Worm (Caenorhabditis elegans) whole organism, L4/young adult: ENCODE measurements around the gene ram-2.

Experiments
- W03F9.2 ChIP-seq: fragments of 150-350 bp; optimal IDR thresholded peaks from 2 replicates; lab custom pipeline; 2014; ENCODE audit warnings: missing biosample characterization, missing genetic modification characterization
- him-1 ChIP-seq: sonication (generic microtip); optimal IDR thresholded peaks from 2 replicates; lab custom pipeline; 2016; ENCODE audit warnings: missing genotype, missing genetic modification reagents, missing genetic modification characterization, missing compliant biosample characterization

DNA sequence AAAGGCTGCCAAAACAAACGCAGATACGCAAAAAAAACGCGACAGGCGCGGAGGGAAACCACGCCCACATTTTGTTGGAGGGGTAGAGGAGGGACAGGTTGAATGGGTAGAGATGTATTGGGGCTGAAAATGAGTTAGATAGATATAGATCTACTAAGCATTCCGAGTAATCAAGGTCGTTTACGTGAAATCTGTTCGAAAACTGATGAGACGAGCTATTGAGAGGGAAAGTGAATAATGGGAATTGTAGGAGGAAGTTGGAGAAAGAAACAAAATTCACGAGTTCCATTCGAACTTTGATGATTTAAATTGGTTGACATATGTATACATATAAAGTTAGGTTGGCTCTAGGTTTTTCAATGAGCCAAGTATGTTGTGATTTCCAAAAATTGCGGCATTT lies 203 bp upstream of the ram-2 start:
- TF ChIP-seq him-1 (no peak), W03F9.2 (tag; lab: Kevin White, UChicago) (no peak)
